Fruit fly (Drosophila melanogaster): ENCODE measurements around the gene mRpL22.
A peak's percentile ranks its signal among the peaks of the same experiment; 100 is the strongest.

Gene mRpL22

DNA sequence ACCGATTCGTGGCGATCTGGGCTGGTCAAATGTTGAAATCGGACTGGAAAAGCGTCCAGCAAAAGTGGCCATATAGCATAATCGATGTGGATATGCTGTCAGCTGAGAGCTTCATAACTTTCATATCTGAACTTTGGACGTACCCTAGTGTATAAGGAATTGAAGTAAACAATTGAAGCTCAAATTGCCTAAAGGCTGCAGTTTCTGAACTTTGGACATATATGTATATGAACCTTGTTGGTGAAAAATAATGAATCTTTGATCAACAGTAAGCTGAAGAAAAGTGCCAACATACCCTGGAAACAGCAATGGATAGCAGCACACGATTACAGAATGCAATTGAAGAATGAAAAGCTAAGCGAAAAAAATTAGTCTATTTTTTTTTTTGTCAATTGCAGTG is 46.3 kb downstream of the mRpL22 start:
- no peak for TF ChIP-seq B-H2 (GFP tag; optimal IDR thresholded peaks at IDR 0.05)
- TF ChIP-seq CG32532 (GFP tag; IDR thresholded peaks at IDR 0.05) = no peak
- peak; percentile 74 for TF ChIP-seq sens (GFP tag)

DNA sequence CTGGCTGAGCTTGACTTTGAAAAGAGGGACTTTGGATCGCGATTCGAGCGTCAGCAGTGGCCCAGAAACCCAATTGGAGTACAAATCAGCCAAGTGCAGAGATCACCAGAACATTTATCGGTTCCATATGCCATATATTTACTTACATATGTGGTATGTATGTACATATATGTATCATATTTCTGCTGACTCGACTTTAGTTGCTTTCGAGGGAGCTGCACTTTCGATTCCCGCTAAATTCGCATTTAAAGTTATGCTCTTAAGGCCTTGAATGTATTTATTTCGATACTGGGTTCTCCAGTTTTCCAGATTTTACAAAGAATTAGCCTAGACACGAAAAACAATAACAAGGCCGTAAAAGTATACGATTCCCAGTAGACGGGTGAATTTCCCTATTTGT is 48.1 kb downstream of the mRpL22 start:
- TF ChIP-seq CG17568 (GFP tag; optimal IDR thresholded peaks at IDR 0.05) (no peak), Oaz (GFP tag; IDR thresholded peaks at IDR 0.05) (no peak), CG4617 (GFP tag; optimal IDR thresholded peaks at IDR 0.05; ENCODE audit: borderline replicate concordance) (no peak), CG10147 (GFP tag; optimal IDR thresholded peaks at IDR 0.05) (no peak), sim (GFP tag; IDR thresholded peaks at IDR 0.05) (no peak), CG1832 (GFP tag; optimal IDR thresholded peaks at IDR 0.05) (no peak), CG10209 (GFP tag; optimal IDR thresholded peaks at IDR 0.05) (no peak), CG10979 (tag; optimal IDR thresholded peaks at IDR 0.05) (no peak), CG10565 (GFP tag; optimal IDR thresholded peaks at IDR 0.05) (no peak), Poxn (GFP tag; IDR thresholded peaks at IDR 0.05) (no peak)

DNA sequence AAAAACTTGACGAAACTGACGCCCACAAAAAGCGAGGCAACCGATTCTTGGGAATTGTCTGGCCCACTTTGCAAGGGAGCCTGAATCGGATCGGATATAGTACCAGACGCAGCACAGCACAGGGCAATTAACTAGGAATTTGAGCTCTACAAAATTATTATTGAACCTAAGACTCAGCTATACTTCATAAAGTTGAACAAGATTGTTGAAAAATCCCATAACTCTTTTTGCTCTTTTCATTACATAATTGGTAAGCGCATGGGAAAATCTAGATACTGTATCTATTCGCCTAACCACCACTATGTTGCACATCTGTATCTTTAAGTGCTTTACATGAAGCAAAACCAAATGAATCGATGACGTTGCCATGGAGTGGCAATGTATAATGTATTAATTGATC is 49.4 kb downstream of the mRpL22 start:
- TF ChIP-seq CG7963 (GFP tag; IDR thresholded peaks at IDR 0.05; ENCODE audit: partially characterized antibody) = no peak
- peak; percentile 83 for TF ChIP-seq oc (tag; optimal IDR thresholded peaks at IDR 0.05)
- peak; percentile 86 for TF ChIP-seq CG11696 (GFP tag; IDR thresholded peaks at IDR 0.05)
- no peak for TF ChIP-seq CG6791 (GFP tag; IDR thresholded peaks at IDR 0.05; ENCODE audit: partially characterized antibody)
- TF ChIP-seq aop (GFP tag; IDR thresholded peaks at IDR 0.05) = 0 out of 2 replicates have a peak, but pooled peaks have one; percentile 39
- TF ChIP-seq ato (GFP tag; IDR thresholded peaks at IDR 0.05; ENCODE audit: partially characterized antibody) = no peak
- TF ChIP-seq odd (GFP tag; optimal IDR thresholded peaks at IDR 0.05) = peak; percentile 69
- peak; percentile 66 for TF ChIP-seq CG14710 (tag; optimal IDR thresholded peaks at IDR 0.05)
- peak; percentile 65 for TF ChIP-seq CG9437 (GFP tag; optimal IDR thresholded peaks at IDR 0.05)
- no peak for TF ChIP-seq NC2α (GFP tag; optimal IDR thresholded peaks at IDR 0.05)
- TF ChIP-seq CG1832 (GFP tag; optimal IDR thresholded peaks at IDR 0.05) = no peak
- peak; percentile 33 for TF ChIP-seq maf-S (GFP tag; optimal IDR thresholded peaks at IDR 0.05)
- TF ChIP-seq Scr (GFP tag; IDR thresholded peaks at IDR 0.05; ENCODE audit: partially characterized antibody) = no peak
- no peak for TF ChIP-seq CG6175 (GFP tag; IDR thresholded peaks at IDR 0.05)
- TF ChIP-seq Taf1 (GFP tag; IDR thresholded peaks at IDR 0.05) = no peak
- TF ChIP-seq Gsc (GFP tag; IDR thresholded peaks at IDR 0.05) = peak; percentile 36; the same call in 1 of the 2 replicates
- TF ChIP-seq repo (GFP tag; optimal IDR thresholded peaks at IDR 0.05) = peak; percentile 60
- TF ChIP-seq CG6765 (GFP tag; optimal IDR thresholded peaks at IDR 0.05) = no peak
- TF ChIP-seq CG18476 (GFP tag; optimal IDR thresholded peaks at IDR 0.05) = peak; percentile 60
- peak; percentile 39 for TF ChIP-seq CG17802 (tag; optimal IDR thresholded peaks at IDR 0.05)
- TF ChIP-seq mam (GFP tag; optimal IDR thresholded peaks at IDR 0.05) = peak; percentile 71
- peak; percentile 56 for TF ChIP-seq jumu (GFP tag; optimal IDR thresholded peaks at IDR 0.05)
- TF ChIP-seq phol (tag; optimal IDR thresholded peaks at IDR 0.05) = peak; percentile 79
- TF ChIP-seq CG42726 (GFP tag; IDR thresholded peaks at IDR 0.05; ENCODE audit: partially characterized antibody) = no peak
- peak; percentile 13 for TF ChIP-seq CG13123 (GFP tag; optimal IDR thresholded peaks at IDR 0.05)
- TF ChIP-seq CG11085 (GFP tag; IDR thresholded peaks at IDR 0.05) = peak; percentile 52; the same call in 1 of the 2 replicates
- TF ChIP-seq CG4617 (GFP tag; optimal IDR thresholded peaks at IDR 0.05; ENCODE audit: borderline replicate concordance) = peak; percentile 14
- peak; percentile 48 for TF ChIP-seq CG9609 (GFP tag; optimal IDR thresholded peaks at IDR 0.05)
- 0 out of 2 replicates have a peak, but pooled peaks have one; percentile 30 for TF ChIP-seq Lim3 (GFP tag; IDR thresholded peaks at IDR 0.05)
- TF ChIP-seq emc (GFP tag; optimal IDR thresholded peaks at IDR 0.05) = no peak
- TF ChIP-seq caup (GFP tag; optimal IDR thresholded peaks at IDR 0.05; ENCODE audit: severe bottlenecking) = peak; percentile 9
- TF ChIP-seq CG18011 (GFP tag; optimal IDR thresholded peaks at IDR 0.05) = peak; percentile 6
- peak; percentile 98 for TF ChIP-seq sens (GFP tag)
- no peak for TF ChIP-seq cg (GFP tag; optimal IDR thresholded peaks at IDR 0.05)
- TF ChIP-seq CG7745 (tag; optimal IDR thresholded peaks at IDR 0.05) = no peak
- TF ChIP-seq Ptx1 (GFP tag; IDR thresholded peaks at IDR 0.05) = peak; percentile 83
- peak; percentile 15 for TF ChIP-seq CG13624 (GFP tag; optimal IDR thresholded peaks at IDR 0.05)

Measured in whole organism, embryonic.